Worm (Caenorhabditis elegans): ENCODE results near the gene bath-38.

The bath-38 gene

ce11 chrII:10044961-10045360 is at the start of gene bath-38, which contains the start of gene F52H3.11:
Gene bath-38, minus strand, starts transcription at chrII:10045270.
Gene F52H3.11, minus strand, starts transcription at chrII:10045163.
- TF ChIP-seq ref-1 (GFP tag; conservative IDR thresholded peaks at IDR 0.05): no peak
- no peak for TF ChIP-seq ztf-23 (GFP tag; IDR thresholded peaks at IDR 0.05)
- TF ChIP-seq ztf-29 (GFP tag; IDR thresholded peaks at IDR 0.05): no peak
- TF ChIP-seq klf-2 (GFP tag; conservative IDR thresholded peaks at IDR 0.05): no peak
- no peak for TF ChIP-seq cog-1 (tag; optimal IDR thresholded peaks at IDR 0.05)
- TF ChIP-seq tab-1 (GFP tag; IDR thresholded peaks at IDR 0.05): no peak
- TF ChIP-seq flt-1 (GFP tag; IDR thresholded peaks at IDR 0.05): no peak

- TF ChIP-seq klf-2 (GFP tag; conservative IDR thresholded peaks at IDR 0.05): no peak
- TF ChIP-seq ztf-29 (GFP tag; IDR thresholded peaks at IDR 0.05): no peak
- no peak for TF ChIP-seq med-1 (GFP tag; optimal IDR thresholded peaks at IDR 0.05; ENCODE audit: insufficient read depth)
- no peak for TF ChIP-seq tab-1 (GFP tag; IDR thresholded peaks at IDR 0.05)
- TF ChIP-seq ref-1 (GFP tag; conservative IDR thresholded peaks at IDR 0.05): no peak
- TF ChIP-seq ztf-23 (GFP tag; IDR thresholded peaks at IDR 0.05): no peak
Observed at ce11 chrII:10094190-10094923, 49.3 kb upstream of the bath-38 start, which contains the start of gene lact-2. Gene lact-2, plus strand, starts transcription at chrII:10094873.

ce11 chrII:10093120-10093519 is 48.0 kb upstream of the bath-38 start:
- TF ChIP-seq tab-1 (GFP tag; IDR thresholded peaks at IDR 0.05) (no peak), med-1 (GFP tag; optimal IDR thresholded peaks at IDR 0.05; ENCODE audit: insufficient read depth) (no peak), cog-1 (tag; optimal IDR thresholded peaks at IDR 0.05) (no peak), ztf-29 (GFP tag; IDR thresholded peaks at IDR 0.05) (no peak), flt-1 (GFP tag; IDR thresholded peaks at IDR 0.05) (no peak), klf-2 (GFP tag; conservative IDR thresholded peaks at IDR 0.05) (no peak), ref-1 (GFP tag; conservative IDR thresholded peaks at IDR 0.05) (no peak), T22C8.4 (GFP tag; IDR thresholded peaks at IDR 0.05) (no peak), ztf-23 (GFP tag; IDR thresholded peaks at IDR 0.05) (no peak)

ce11 chrII:10084482-10084881 is 39.4 kb upstream of the bath-38 start:
- TF ChIP-seq med-1 (GFP tag; optimal IDR thresholded peaks at IDR 0.05; ENCODE audit: insufficient read depth) (no peak), flt-1 (GFP tag; IDR thresholded peaks at IDR 0.05) (no peak), cog-1 (tag; optimal IDR thresholded peaks at IDR 0.05) (no peak), ztf-29 (GFP tag; IDR thresholded peaks at IDR 0.05) (no peak), ztf-23 (GFP tag; IDR thresholded peaks at IDR 0.05) (no peak), klf-2 (GFP tag; conservative IDR thresholded peaks at IDR 0.05) (no peak), ref-1 (GFP tag; conservative IDR thresholded peaks at IDR 0.05) (no peak), tab-1 (GFP tag; IDR thresholded peaks at IDR 0.05) (no peak), T22C8.4 (GFP tag; IDR thresholded peaks at IDR 0.05) (no peak)

- TF ChIP-seq T22C8.4 (GFP tag; IDR thresholded peaks at IDR 0.05) (no peak), flt-1 (GFP tag; IDR thresholded peaks at IDR 0.05) (peak; percentile 46; the same call in 1 of the 2 replicates), ztf-29 (GFP tag; IDR thresholded peaks at IDR 0.05) (no peak)
Observed at ce11 chrII:10075794-10076193, 30.7 kb upstream of the bath-38 start.

ce11 chrII:10073986-10074385 is 28.9 kb upstream of the bath-38 start:
- TF ChIP-seq ztf-23 (GFP tag; IDR thresholded peaks at IDR 0.05) (no peak), cog-1 (tag; optimal IDR thresholded peaks at IDR 0.05) (no peak), ref-1 (GFP tag; conservative IDR thresholded peaks at IDR 0.05) (no peak), T22C8.4 (GFP tag; IDR thresholded peaks at IDR 0.05) (no peak), klf-2 (GFP tag; conservative IDR thresholded peaks at IDR 0.05) (no peak), tab-1 (GFP tag; IDR thresholded peaks at IDR 0.05) (no peak), med-1 (GFP tag; optimal IDR thresholded peaks at IDR 0.05; ENCODE audit: insufficient read depth) (no peak), ztf-29 (GFP tag; IDR thresholded peaks at IDR 0.05) (no peak), flt-1 (GFP tag; IDR thresholded peaks at IDR 0.05) (no peak)

- no peak for TF ChIP-seq cog-1 (tag; optimal IDR thresholded peaks at IDR 0.05)
- TF ChIP-seq tab-1 (GFP tag; IDR thresholded peaks at IDR 0.05): no peak
- TF ChIP-seq klf-2 (GFP tag; conservative IDR thresholded peaks at IDR 0.05): no peak
- no peak for TF ChIP-seq ztf-23 (GFP tag; IDR thresholded peaks at IDR 0.05)
- no peak for TF ChIP-seq ref-1 (GFP tag; conservative IDR thresholded peaks at IDR 0.05)
- no peak for TF ChIP-seq med-1 (GFP tag; optimal IDR thresholded peaks at IDR 0.05; ENCODE audit: insufficient read depth)
- TF ChIP-seq flt-1 (GFP tag; IDR thresholded peaks at IDR 0.05): no peak
- TF ChIP-seq T22C8.4 (GFP tag; IDR thresholded peaks at IDR 0.05): no peak
- no peak for TF ChIP-seq ztf-29 (GFP tag; IDR thresholded peaks at IDR 0.05)
Observed at ce11 chrII:10067817-10068216, 22.7 kb upstream of the bath-38 start, which contains the start of gene die-1. Gene die-1, minus strand, starts transcription at chrII:10067917.

- 0 out of 2 replicates have a peak, but pooled peaks have one; percentile 22 for TF ChIP-seq ztf-29 (GFP tag; IDR thresholded peaks at IDR 0.05)
- TF ChIP-seq tab-1 (GFP tag; IDR thresholded peaks at IDR 0.05): peak; percentile 36; the same call in 1 of the 2 replicates
- peak; percentile 46; the same call in 1 of the 2 replicates for TF ChIP-seq ztf-23 (GFP tag; IDR thresholded peaks at IDR 0.05)
- no peak for TF ChIP-seq med-1 (GFP tag; optimal IDR thresholded peaks at IDR 0.05; ENCODE audit: insufficient read depth)
- peak; percentile 41 for TF ChIP-seq cog-1 (tag; optimal IDR thresholded peaks at IDR 0.05)
- TF ChIP-seq ref-1 (GFP tag; conservative IDR thresholded peaks at IDR 0.05): no peak
- no peak for TF ChIP-seq T22C8.4 (GFP tag; IDR thresholded peaks at IDR 0.05)
- TF ChIP-seq klf-2 (GFP tag; conservative IDR thresholded peaks at IDR 0.05): no peak
- peak; percentile 69; the same call in 1 of the 2 replicates for TF ChIP-seq flt-1 (GFP tag; IDR thresholded peaks at IDR 0.05)
Observed at ce11 chrII:10065472-10065871, 20.4 kb upstream of the bath-38 start.

- TF ChIP-seq tab-1 (GFP tag; IDR thresholded peaks at IDR 0.05) (no peak), cog-1 (tag; optimal IDR thresholded peaks at IDR 0.05) (no peak), ztf-29 (GFP tag; IDR thresholded peaks at IDR 0.05) (no peak), med-1 (GFP tag; optimal IDR thresholded peaks at IDR 0.05; ENCODE audit: insufficient read depth) (no peak), klf-2 (GFP tag; conservative IDR thresholded peaks at IDR 0.05) (no peak), flt-1 (GFP tag; IDR thresholded peaks at IDR 0.05) (no peak), ztf-23 (GFP tag; IDR thresholded peaks at IDR 0.05) (no peak), ref-1 (GFP tag; conservative IDR thresholded peaks at IDR 0.05) (no peak), T22C8.4 (GFP tag; IDR thresholded peaks at IDR 0.05) (no peak)
Observed at ce11 chrII:10060508-10060907, 15.4 kb upstream of the bath-38 start, which contains the start of gene stg-1. Gene stg-1, minus strand, starts transcription at chrII:10060660.
